Fruit fly (Drosophila melanogaster): ENCODE measurements around the gene CG33493.

DNA sequence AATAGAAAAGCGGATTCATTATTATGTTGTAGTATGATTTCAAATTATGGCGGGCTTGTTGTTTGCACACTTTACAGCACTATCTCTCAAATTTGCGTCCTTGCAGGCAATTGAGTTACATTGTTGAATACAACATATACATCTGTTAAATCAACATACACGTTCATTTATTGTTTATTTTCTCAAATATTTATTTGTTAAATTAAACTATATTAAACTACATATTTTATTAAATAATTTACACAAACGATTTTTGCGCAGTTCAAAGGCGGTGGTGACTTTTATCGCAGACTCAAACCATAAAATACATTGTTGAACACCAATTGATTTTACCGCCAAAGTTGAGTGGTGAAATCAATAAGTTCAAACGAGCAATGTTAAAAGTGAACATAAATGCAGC is 5.2 kb upstream of the CG33493 start:
- TF ChIP-seq insv (optimal IDR thresholded peaks at IDR 0.05) (no peak), ttk (optimal IDR thresholded peaks at IDR 0.05) (no peak), Myc (optimal IDR thresholded peaks at IDR 0.05) (no peak)

Measured in Kc167 (cell line).